Worm (Caenorhabditis elegans): ENCODE data around the gene W02B12.11.

ce11 chrII:11463899-11464298 is 9.8 kb upstream of the W02B12.11 start:
- TF ChIP-seq unc-62 (GFP tag; optimal IDR thresholded peaks at IDR 0.05 in 1 of 2) (no peak), unc-62 (tag; optimal IDR thresholded peaks at IDR 0.05) (no peak), dmd-9 (GFP tag; IDR thresholded peaks at IDR 0.05) (no peak), madf-9 (GFP tag; conservative IDR thresholded peaks at IDR 0.05) (no peak), pha-4 (GFP tag; IDR thresholded peaks at IDR 0.05) (no peak), pha-4 (tag; optimal IDR thresholded peaks at IDR 0.05) (no peak), nhr-77 (tag; optimal IDR thresholded peaks at IDR 0.05) (no peak)
